Fruit fly (Drosophila melanogaster) whole organism, pupa: ENCODE data around the gene CG42854.

ENCODE experiments used
- CG10348 ChIP-seq: fragments of 200-800 bp; sonication (Bioruptor generic); IDR thresholded peaks from 2 replicates; pipeline ENCODE4 v1.3.6; 2022; ENCODE audit warnings: missing biosample characterization, missing genetic modification characterization
- CG12605 ChIP-seq: fragments of 200-800 bp; sonication (Bioruptor generic); IDR thresholded peaks from 2 replicates; pipeline ENCODE4 v1.3.6; 2022; ENCODE audit warnings: missing biosample characterization, missing genetic modification characterization
- CG13204 ChIP-seq: fragments of 200-800 bp; sonication (Bioruptor generic); optimal IDR thresholded peaks from 2 replicates; lab custom pipeline; 2018; ENCODE audit warnings: missing biosample characterization, mild to moderate bottlenecking, missing genetic modification characterization, moderate library complexity
- CG14655 ChIP-seq: fragments of 200-800 bp; sonication (Bioruptor generic); optimal IDR thresholded peaks from 3 replicates; lab custom pipeline; 2017; ENCODE audit warnings: mild to moderate bottlenecking, missing biosample characterization, missing genetic modification reagents, missing genetic modification characterization
- CG15710 ChIP-seq: fragments of 200-800 bp; sonication (Bioruptor generic); optimal IDR thresholded peaks from 2 replicates; lab custom pipeline; 2018; ENCODE audit warnings: missing biosample characterization, mild to moderate bottlenecking, missing genetic modification characterization, moderate library complexity
- CG17806 ChIP-seq: fragments of 200-800 bp; sonication (Bioruptor generic); optimal IDR thresholded peaks from 2 replicates; lab custom pipeline; 2018; ENCODE audit warnings: missing biosample characterization, mild to moderate bottlenecking, missing genetic modification characterization, moderate library complexity
- CG32121 ChIP-seq: fragments of 200-800 bp; sonication (Bioruptor generic); IDR thresholded peaks from 2 replicates; pipeline ENCODE4 v1.3.6; 2022; ENCODE audit warnings: missing biosample characterization, missing genetic modification characterization
- CG34367 ChIP-seq: fragments of 200-800 bp; sonication (Bioruptor generic); optimal IDR thresholded peaks from 2 replicates; lab custom pipeline; 2018; ENCODE audit warnings: missing biosample characterization, mild to moderate bottlenecking, missing genetic modification characterization
- CG4496 ChIP-seq: fragments of 200-800 bp; sonication (Bioruptor generic); IDR thresholded peaks from 3 replicates; pipeline ENCODE4 v1.3.6; 2022; ENCODE audit warnings: missing biosample characterization, missing genetic modification characterization
- CG8159 ChIP-seq: fragments of 200-800 bp; sonication (Bioruptor generic); optimal IDR thresholded peaks from 3 replicates; lab custom pipeline; 2018; ENCODE audit warnings: missing biosample characterization, mild to moderate bottlenecking, missing genetic modification characterization, moderate library complexity
- CG8301 ChIP-seq: fragments of 200-800 bp; sonication (Bioruptor generic); optimal IDR thresholded peaks from 2 replicates; lab custom pipeline; 2018; ENCODE audit warnings: missing biosample characterization, mild to moderate bottlenecking, missing genetic modification characterization
- CG9948 ChIP-seq: fragments of 200-800 bp; sonication (Bioruptor generic); optimal IDR thresholded peaks from 2 replicates; lab custom pipeline; 2018; ENCODE audit warnings: missing biosample characterization, mild to moderate bottlenecking, missing genetic modification characterization, moderate library complexity
- D1 ChIP-seq: fragments of 200-800 bp; sonication (Bioruptor generic); optimal IDR thresholded peaks from 2 replicates; lab custom pipeline; 2018; ENCODE audit warnings: missing biosample characterization, mild to moderate bottlenecking, missing genetic modification characterization, moderate library complexity
- EcR ChIP-seq: fragments of 200-800 bp; sonication (Bioruptor generic); optimal IDR thresholded peaks from 3 replicates; lab custom pipeline; 2019; ENCODE audit warnings: missing biosample characterization, missing genetic modification characterization, mild to moderate bottlenecking, moderate library complexity, missing genetic modification reagents
- Ets98B ChIP-seq: fragments of 200-800 bp; sonication (Bioruptor generic); IDR thresholded peaks from 2 replicates; pipeline ENCODE4 v1.3.6; 2022; ENCODE audit warnings: missing biosample characterization, missing genetic modification characterization
- Pif1A ChIP-seq: fragments of 200-800 bp; sonication (Bioruptor generic); optimal IDR thresholded peaks from 3 replicates; lab custom pipeline; 2016; ENCODE audit warnings: missing biosample characterization, missing genetic modification characterization
- Pif1B ChIP-seq: fragments of 200-800 bp; sonication (Bioruptor generic); optimal IDR thresholded peaks from 3 replicates; lab custom pipeline; 2016; ENCODE audit warnings: missing biosample characterization, missing genetic modification characterization
- Snoo ChIP-seq: fragments of 200-800 bp; sonication (Bioruptor generic); optimal IDR thresholded peaks from 3 replicates; lab custom pipeline; 2017; ENCODE audit warnings: missing biosample characterization, mild to moderate bottlenecking, missing genetic modification characterization, inconsistent platforms
- fd96Ca ChIP-seq: fragments of 200-800 bp; sonication (Bioruptor generic); IDR thresholded peaks from 3 replicates; pipeline ENCODE4 v1.3.6; 2022; ENCODE audit warnings: missing biosample characterization, missing genetic modification characterization
- gl ChIP-seq: fragments of 200-800 bp; sonication (Bioruptor generic); optimal IDR thresholded peaks from 2 replicates; lab custom pipeline; 2018; ENCODE audit warnings: missing biosample characterization, mild to moderate bottlenecking, missing genetic modification characterization
- rn ChIP-seq: fragments of 200-800 bp; sonication (Bioruptor generic); IDR thresholded peaks from 2 replicates; pipeline ENCODE4 v1.3.6; 2022; ENCODE audit warnings: missing biosample characterization, missing genetic modification characterization

Gene CG42854

dm6 chrX:17246916-17247315, at the start of gene CG42854:
CG42854 (minus strand) TSS chrX:17247016.
- TF ChIP-seq rn (GFP tag; lab: Robert Waterston, UW) (no peak), CG9948 (tag; lab: Kevin White, UChicago) (no peak), CG8159 (tag; lab: Kevin White, UChicago) (no peak), CG14655 (GFP tag; lab: Kevin White, UChicago) (no peak), gl (no peak), CG34367 (tag; lab: Kevin White, UChicago) (no peak), D1 (no peak), Ets98B (GFP tag; lab: Robert Waterston, UW) (no peak), Pif1A (GFP tag; lab: Kevin White, UChicago) (no peak), fd96Ca (GFP tag; lab: Robert Waterston, UW) (no peak)

- TF ChIP-seq gl: no peak
- TF ChIP-seq CG15710: no peak
- TF ChIP-seq D1: no peak
- no peak for TF ChIP-seq Snoo (tag; lab: Kevin White, UChicago)
- TF ChIP-seq CG13204 (GFP tag; lab: Kevin White, UChicago): no peak
- TF ChIP-seq CG14655 (GFP tag; lab: Kevin White, UChicago): no peak
- peak; percentile 31; the same call in 1 of the 2 replicates for TF ChIP-seq Ets98B (GFP tag; lab: Robert Waterston, UW)
- TF ChIP-seq CG34367 (tag; lab: Kevin White, UChicago): no peak
- no peak for TF ChIP-seq CG10348
- no peak for TF ChIP-seq CG9948 (tag; lab: Kevin White, UChicago)
- no peak for TF ChIP-seq CG32121 (GFP tag; lab: Robert Waterston, UW)
- no peak for TF ChIP-seq CG8301
- no peak for TF ChIP-seq Pif1A (GFP tag; lab: Kevin White, UChicago)
- no peak for TF ChIP-seq EcR (GFP tag; lab: Kevin White, UChicago)
- TF ChIP-seq fd96Ca (GFP tag; lab: Robert Waterston, UW): 0 out of 3 replicates have a peak, but pooled peaks have one; percentile 17
- no peak for TF ChIP-seq CG17806 (tag; lab: Kevin White, UChicago)
- TF ChIP-seq CG4496 (GFP tag; lab: Robert Waterston, UW): peak; percentile 71
Observed at dm6 chrX:17294979-17295378, 48.2 kb upstream of the CG42854 start.

- TF ChIP-seq CG13204 (GFP tag; lab: Kevin White, UChicago) (no peak), CG4496 (GFP tag; lab: Robert Waterston, UW) (no peak), rn (GFP tag; lab: Robert Waterston, UW) (no peak), CG9948 (tag; lab: Kevin White, UChicago) (no peak), Ets98B (GFP tag; lab: Robert Waterston, UW) (no peak), CG8159 (tag; lab: Kevin White, UChicago) (no peak), CG8301 (no peak), fd96Ca (GFP tag; lab: Robert Waterston, UW) (no peak), Pif1B (GFP tag; lab: Kevin White, UChicago) (no peak), Pif1A (GFP tag; lab: Kevin White, UChicago) (no peak), CG34367 (tag; lab: Kevin White, UChicago) (no peak), CG15710 (no peak), gl (no peak)
- TF ChIP-seq, all 21 proteins: peak for 0
Observed at dm6 chrX:17294169-17294833, 47.5 kb upstream of the CG42854 start.

- TF ChIP-seq CG15710 (no peak), CG14655 (GFP tag; lab: Kevin White, UChicago) (peak; percentile 12), CG17806 (tag; lab: Kevin White, UChicago) (peak; percentile 38), CG34367 (tag; lab: Kevin White, UChicago) (no peak), CG4496 (GFP tag; lab: Robert Waterston, UW) (peak; percentile 47; the same call in 1 of the 3 replicates), CG8159 (tag; lab: Kevin White, UChicago) (peak; percentile 43), CG9948 (tag; lab: Kevin White, UChicago) (peak; percentile 0)
- TF ChIP-seq, all 21 proteins: peak for 5
Observed at dm6 chrX:17293385-17293784, 46.6 kb upstream of the CG42854 start.

- peak; percentile 55 for TF ChIP-seq Snoo (tag; lab: Kevin White, UChicago)
- no peak for TF ChIP-seq CG8301
- TF ChIP-seq CG32121 (GFP tag; lab: Robert Waterston, UW): peak; percentile 44
- TF ChIP-seq CG8159 (tag; lab: Kevin White, UChicago): peak; percentile 33
- TF ChIP-seq CG9948 (tag; lab: Kevin White, UChicago): peak; percentile 21
- 0 out of 3 replicates have a peak, but pooled peaks have one; percentile 46 for TF ChIP-seq CG4496 (GFP tag; lab: Robert Waterston, UW)
- peak; percentile 30 for TF ChIP-seq CG15710
- TF ChIP-seq rn (GFP tag; lab: Robert Waterston, UW): no peak
- no peak for TF ChIP-seq fd96Ca (GFP tag; lab: Robert Waterston, UW)
- no peak for TF ChIP-seq CG12605 (GFP tag; lab: Robert Waterston, UW)
- no peak for TF ChIP-seq D1
- TF ChIP-seq Pif1A (GFP tag; lab: Kevin White, UChicago): peak; percentile 55
- TF ChIP-seq CG14655 (GFP tag; lab: Kevin White, UChicago): no peak
- TF ChIP-seq gl: no peak
- TF ChIP-seq CG10348: no peak
- peak; percentile 44 for TF ChIP-seq Pif1B (GFP tag; lab: Kevin White, UChicago)
- TF ChIP-seq CG13204 (GFP tag; lab: Kevin White, UChicago): no peak
- peak; percentile 2 for TF ChIP-seq CG17806 (tag; lab: Kevin White, UChicago)
- TF ChIP-seq CG34367 (tag; lab: Kevin White, UChicago): no peak
- no peak; the same call in 1 of the 2 replicates for TF ChIP-seq Ets98B (GFP tag; lab: Robert Waterston, UW)
- no peak for TF ChIP-seq EcR (GFP tag; lab: Kevin White, UChicago)
Observed at dm6 chrX:17292050-17292730, 45.4 kb upstream of the CG42854 start.
